Worm (Caenorhabditis elegans): ENCODE measurements around the gene nkb-3.

nkb-3 gene

DNA sequence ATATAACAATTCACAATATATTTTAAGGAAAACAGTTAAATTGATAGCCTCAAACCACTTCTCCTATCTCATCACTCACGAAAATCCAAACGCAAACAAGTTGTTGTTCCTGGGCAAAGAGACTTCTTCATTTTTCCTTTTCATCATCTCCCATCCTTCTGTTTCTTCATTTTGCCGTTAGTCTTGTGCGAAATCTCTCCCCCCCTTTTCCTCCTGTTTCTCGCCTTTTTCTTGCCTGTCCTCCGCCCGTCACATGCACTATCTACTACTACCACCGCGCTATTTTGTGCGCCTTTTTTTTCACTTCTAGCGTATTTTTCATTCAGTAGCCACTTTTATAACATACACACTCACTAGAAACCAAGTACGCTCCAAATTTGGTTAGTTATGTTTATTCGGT is 15.9 kb downstream of the nkb-3 start:
- no peak for TF ChIP-seq fax-1 (tag; optimal IDR thresholded peaks at IDR 0.05)
- peak; percentile 42 for TF ChIP-seq unc-42 (tag; optimal IDR thresholded peaks at IDR 0.05)
- no peak for TF ChIP-seq dmd-4 (tag; optimal IDR thresholded peaks at IDR 0.05; ENCODE audit: borderline replicate concordance)
- peak; percentile 17 for TF ChIP-seq hlh-30 (tag; optimal IDR thresholded peaks at IDR 0.05; ENCODE audit: insufficient read depth)
- TF ChIP-seq unc-86 (tag; optimal IDR thresholded peaks at IDR 0.05), result no peak
- no peak for TF ChIP-seq ceh-34 (tag; optimal IDR thresholded peaks at IDR 0.05)
- TF ChIP-seq K02D7.2 (tag; optimal IDR thresholded peaks at IDR 0.05), result no peak
- TF ChIP-seq rnt-1 (tag; optimal IDR thresholded peaks at IDR 0.05), result no peak
- no peak for TF ChIP-seq K09A11.1 (tag; optimal IDR thresholded peaks at IDR 0.05; ENCODE audit: insufficient read depth)
- no peak for TF ChIP-seq eyg-1 (tag; optimal IDR thresholded peaks at IDR 0.05)
- TF ChIP-seq syd-9 (tag; optimal IDR thresholded peaks at IDR 0.05), result peak; percentile 3
- peak; percentile 46 for TF ChIP-seq ceh-18 (tag; optimal IDR thresholded peaks at IDR 0.05)
- TF ChIP-seq dve-1 (tag; optimal IDR thresholded peaks at IDR 0.05), result no peak
- TF ChIP-seq pat-9 (tag; optimal IDR thresholded peaks at IDR 0.05), result no peak
- no peak for TF ChIP-seq hlh-6 (tag; optimal IDR thresholded peaks at IDR 0.05)
- TF ChIP-seq nhr-232 (tag; optimal IDR thresholded peaks at IDR 0.05), result no peak

DNA sequence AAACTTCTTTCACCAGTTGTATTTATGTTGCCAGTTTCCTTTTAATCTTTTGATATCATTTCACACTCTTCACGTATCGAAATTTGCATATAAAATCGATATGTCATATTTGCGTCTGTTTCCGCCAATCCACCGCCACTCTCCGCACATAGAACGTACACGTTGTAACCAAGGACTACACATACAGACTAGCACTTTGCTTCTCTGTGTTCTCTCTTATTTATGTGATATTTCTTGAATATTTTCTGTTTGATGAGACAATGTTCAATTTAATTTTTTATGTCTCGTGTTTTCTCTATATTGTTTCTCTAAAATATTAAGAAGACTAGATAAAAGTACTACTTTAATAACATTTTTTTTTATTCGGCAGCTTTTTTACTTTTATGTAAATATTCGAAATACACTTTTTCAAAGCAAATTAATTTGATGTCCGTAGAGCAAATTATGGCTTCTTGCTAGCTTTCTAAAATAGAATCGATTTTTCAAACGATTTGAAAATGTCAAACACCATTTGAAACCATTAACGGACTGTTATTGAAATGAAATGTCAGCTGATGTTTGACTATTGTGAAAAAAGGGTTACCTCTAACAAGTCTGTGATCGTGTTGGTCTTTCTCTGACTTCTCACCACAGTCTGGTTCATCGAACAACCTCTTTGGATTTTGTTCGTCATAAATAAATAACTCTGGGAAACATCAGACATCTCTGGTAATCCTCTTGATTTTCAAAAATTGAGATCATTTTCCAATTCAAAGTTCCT is 17.4 kb downstream of the nkb-3 start:
- TF ChIP-seq nfya-1 (tag; optimal IDR thresholded peaks at IDR 0.05) (peak; percentile 2), syd-9 (tag; optimal IDR thresholded peaks at IDR 0.05) (no peak)

DNA sequence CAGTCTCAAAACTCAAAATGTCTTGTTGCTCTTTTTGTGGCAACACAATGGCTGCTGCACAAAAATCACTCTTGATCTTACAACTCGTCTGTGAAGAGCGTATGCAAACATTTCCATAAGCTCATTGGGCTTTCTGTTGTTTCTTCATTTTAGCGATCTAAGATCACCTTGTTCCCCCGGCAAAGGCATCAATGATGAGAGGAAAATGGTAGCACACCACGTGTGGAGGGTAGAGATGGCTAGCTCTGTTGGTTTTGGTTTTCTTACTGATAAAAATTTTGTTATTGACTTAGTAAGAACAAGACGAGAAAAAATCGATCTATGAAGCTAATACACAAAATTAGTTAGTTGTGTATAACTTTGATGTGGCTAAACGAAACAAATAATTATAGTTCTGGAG is 22.4 kb downstream of the nkb-3 start:
- TF ChIP-seq hlh-15 (tag; optimal IDR thresholded peaks at IDR 0.05), result no peak
- TF ChIP-seq ref-2 (tag; optimal IDR thresholded peaks at IDR 0.05), result no peak
- no peak for TF ChIP-seq ceh-19 (GFP tag; optimal IDR thresholded peaks at IDR 0.05)
- no peak for TF ChIP-seq zip-5 (tag; optimal IDR thresholded peaks at IDR 0.05)
- TF ChIP-seq ahr-1 (tag; optimal IDR thresholded peaks at IDR 0.05), result no peak
- TF ChIP-seq elt-2 (tag; optimal IDR thresholded peaks at IDR 0.05), result no peak
- no peak for TF ChIP-seq elt-4 (tag; optimal IDR thresholded peaks at IDR 0.05)

DNA sequence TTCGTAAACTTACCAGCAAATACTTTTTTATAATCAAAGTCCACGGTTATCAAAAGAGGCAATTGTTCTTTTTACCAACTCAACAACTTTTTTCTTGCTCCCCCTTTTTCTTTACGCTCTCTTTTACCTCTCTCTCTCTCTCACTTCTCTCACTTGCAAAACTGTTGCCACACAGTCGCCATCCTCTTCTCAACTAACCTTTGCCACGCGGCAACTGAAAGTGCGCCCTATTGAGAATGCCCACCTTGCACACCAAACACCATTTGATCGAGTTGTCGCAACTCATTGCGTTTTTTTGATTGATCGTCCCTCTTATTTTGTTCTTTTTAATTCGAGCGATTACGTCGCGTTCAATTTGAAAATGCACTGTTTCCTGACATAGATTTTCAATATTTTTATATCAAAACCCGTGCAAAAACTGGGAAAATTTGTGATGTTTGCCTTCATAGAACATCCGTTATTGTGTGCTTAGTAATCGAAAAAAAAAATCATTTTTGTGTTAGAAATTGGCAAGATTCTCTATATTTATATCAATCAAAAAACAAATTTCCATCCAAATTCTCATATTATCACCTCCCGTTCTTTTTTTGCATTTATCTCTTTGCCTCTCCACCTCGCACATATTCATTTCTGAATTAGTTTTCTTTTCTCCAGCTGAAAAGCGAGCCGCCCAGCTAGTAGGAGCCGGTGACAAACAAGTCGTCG is 23.5 kb downstream of the nkb-3 start, which contains the start of gene nhr-71:
Gene nhr-71, plus strand, starts transcription at position 655 of the 705 bp plus-strand sequence.
- TF ChIP-seq unc-55 (GFP tag; optimal IDR thresholded peaks at IDR 0.05), result no peak
- no peak for TF ChIP-seq lim-6 (tag; optimal IDR thresholded peaks at IDR 0.05)
- peak; percentile 31 for TF ChIP-seq tbx-2 (tag; optimal IDR thresholded peaks at IDR 0.05)
- TF ChIP-seq unc-86 (tag; optimal IDR thresholded peaks at IDR 0.05), result no peak
- no peak for TF ChIP-seq zip-5 (tag; optimal IDR thresholded peaks at IDR 0.05)

DNA sequence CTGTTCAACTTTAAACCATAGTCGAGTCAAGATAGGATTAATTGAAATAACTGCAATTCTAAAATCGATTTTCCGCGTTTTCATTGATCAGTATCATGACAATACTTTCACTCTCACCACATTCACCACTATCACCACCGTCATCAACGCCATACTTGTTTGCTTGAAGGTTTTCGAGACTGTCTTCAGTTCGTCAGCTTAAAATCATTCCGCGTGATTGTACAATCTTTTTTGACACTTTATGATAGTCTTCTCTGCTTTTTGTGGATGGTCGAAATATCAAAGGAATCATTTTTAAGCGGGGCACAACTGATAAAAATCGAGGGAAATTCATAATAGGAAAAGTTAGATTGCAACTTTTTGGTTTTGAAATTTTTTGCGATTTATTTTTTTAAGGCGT is 24.1 kb downstream of the nkb-3 start:
- TF ChIP-seq che-1 (tag; optimal IDR thresholded peaks at IDR 0.05) (no peak), ceh-6 (GFP tag; optimal IDR thresholded peaks at IDR 0.05) (no peak), dmd-4 (tag; optimal IDR thresholded peaks at IDR 0.05; ENCODE audit: borderline replicate concordance) (no peak), syd-9 (tag; optimal IDR thresholded peaks at IDR 0.05) (no peak), ceh-24 (tag; optimal IDR thresholded peaks at IDR 0.05) (no peak), C08G9.2 (tag; optimal IDR thresholded peaks at IDR 0.05) (no peak), fax-1 (tag; optimal IDR thresholded peaks at IDR 0.05) (no peak), hlh-8 (tag; optimal IDR thresholded peaks at IDR 0.05) (no peak), sox-4 (tag; optimal IDR thresholded peaks at IDR 0.05) (no peak), sox-2 (GFP tag; IDR thresholded peaks at IDR 0.05) (no peak)

Measured in whole organism, late embryonic.